Worm (Caenorhabditis elegans) whole organism, young adult: ENCODE results near the gene Y38C1AA.7.
"Not testable (repeated sequence)": the region's sequence is repeated elsewhere in the genome, so short reads cannot be mapped to it uniquely, and the experiment has no call there.

Source experiments
- B0261.1 ChIP-seq: sonication (generic microtip); optimal IDR thresholded peaks from 2 replicates; lab custom pipeline; 2016; ENCODE audit warnings: mild to moderate bottlenecking, missing genetic modification characterization, moderate library complexity, missing compliant biosample characterization
- C06A6.2 ChIP-seq: fragments of 200-800 bp; sonication (Bioruptor generic); conservative IDR thresholded peaks from 2 replicates; pipeline ENCODE4 v1.3.6; 2022; ENCODE audit warnings: missing genetic modification characterization, missing compliant biosample characterization
- C17E4.6 ChIP-seq: fragments of 200-800 bp; sonication (Bioruptor generic); IDR thresholded peaks from 2 replicates; pipeline ENCODE4 v1.3.6; 2022; ENCODE audit warnings: missing genetic modification reagents, missing genetic modification characterization, missing compliant biosample characterization
- D2030.7 ChIP-seq: fragments of 200-800 bp; sonication (Bioruptor generic); IDR thresholded peaks from 2 replicates; pipeline ENCODE4 v1.3.6; 2022; ENCODE audit warnings: missing genetic modification reagents, missing genetic modification characterization, missing compliant biosample characterization
- F33H1.4 ChIP-seq: fragments of 200-800 bp; sonication (Bioruptor generic); IDR thresholded peaks from 2 replicates; pipeline ENCODE4 v1.3.6; 2022; ENCODE audit warnings: missing genetic modification reagents, missing genetic modification characterization, missing compliant biosample characterization
- F39B2.1 ChIP-seq: fragments of 200-800 bp; sonication (Bioruptor generic); IDR thresholded peaks from 2 replicates; pipeline ENCODE4 v1.3.6; 2022; ENCODE audit warnings: missing genetic modification reagents, missing genetic modification characterization, missing compliant biosample characterization
- F52B5.7 ChIP-seq: sonication (generic microtip); optimal IDR thresholded peaks from 2 replicates; lab custom pipeline; 2016; ENCODE audit warnings: mild to moderate bottlenecking, missing genetic modification characterization, missing compliant biosample characterization
- F55B11.4 ChIP-seq: sonication (generic microtip); optimal IDR thresholded peaks from 2 replicates; lab custom pipeline; 2016; ENCODE audit warnings: missing compliant biosample characterization, missing genetic modification characterization, borderline replicate concordance; ENCODE audit not compliant: insufficient read depth
- K12H6.12 ChIP-seq: fragments of 200-800 bp; sonication (Bioruptor generic); optimal IDR thresholded peaks from 2 replicates; lab custom pipeline; 2018; ENCODE audit warnings: mild to moderate bottlenecking, missing genetic modification characterization, missing compliant biosample characterization
- T07F8.4 ChIP-seq: sonication (generic microtip); optimal IDR thresholded peaks from 2 replicates; lab custom pipeline; 2016; ENCODE audit warnings: mild to moderate bottlenecking, missing genetic modification characterization, moderate library complexity, missing compliant biosample characterization
- Y67H2A.10 ChIP-seq: fragments of 200-800 bp; sonication (Bioruptor generic); conservative IDR thresholded peaks from 2 replicates; pipeline ENCODE4 v1.3.6; 2022; ENCODE audit warnings: missing genetic modification reagents, missing genetic modification characterization, missing compliant biosample characterization
- aptf-3 ChIP-seq: fragments of 200-800 bp; sonication (Bioruptor generic); IDR thresholded peaks from 2 replicates; pipeline ENCODE4 v1.3.6; 2022; ENCODE audit warnings: missing genetic modification characterization, missing compliant biosample characterization
- attf-3 ChIP-seq: fragments of 200-800 bp; sonication (Bioruptor generic); conservative IDR thresholded peaks from 2 replicates; pipeline ENCODE4 v1.3.6; 2022; ENCODE audit warnings: missing genetic modification reagents, missing genetic modification characterization, missing compliant biosample characterization
- attf-6 ChIP-seq: fragments of 200-800 bp; sonication (Bioruptor generic); IDR thresholded peaks from 2 replicates; pipeline ENCODE4 v1.3.6; 2022; ENCODE audit warnings: missing genetic modification reagents, missing genetic modification characterization, missing compliant biosample characterization
- bed-1 ChIP-seq: fragments of 200-800 bp; sonication (Bioruptor generic); IDR thresholded peaks from 2 replicates; pipeline ENCODE4 v1.3.6; 2022; ENCODE audit warnings: missing genetic modification reagents, missing genetic modification characterization, missing compliant biosample characterization
- ceh-100 ChIP-seq: fragments of 200-800 bp; sonication (Bioruptor generic); IDR thresholded peaks from 2 replicates; pipeline ENCODE4 v1.3.6; 2022; ENCODE audit warnings: missing genetic modification reagents, missing genetic modification characterization, missing compliant biosample characterization
- ceh-91 ChIP-seq: fragments of 200-800 bp; sonication (Bioruptor generic); IDR thresholded peaks from 2 replicates; pipeline ENCODE4 v1.3.6; 2022; ENCODE audit warnings: missing genetic modification reagents, missing genetic modification characterization, missing compliant biosample characterization
- chd-7 ChIP-seq: sonication (generic microtip); optimal IDR thresholded peaks from 2 replicates; lab custom pipeline; 2016; ENCODE audit warnings: mild to moderate bottlenecking, missing genetic modification characterization, moderate library complexity, missing compliant biosample characterization
- dox-1 ChIP-seq: fragments of 200-800 bp; sonication (Bioruptor generic); IDR thresholded peaks from 2 replicates; pipeline ENCODE4 v1.3.6; 2022; ENCODE audit warnings: missing genetic modification reagents, missing genetic modification characterization, missing compliant biosample characterization
- ekl-4 ChIP-seq: fragments of 200-800 bp; sonication (Bioruptor generic); IDR thresholded peaks from 2 replicates; pipeline ENCODE4 v1.3.6; 2022; ENCODE audit warnings: missing genetic modification reagents, missing genetic modification characterization, missing compliant biosample characterization
- ets-4 ChIP-seq: fragments of 200-800 bp; sonication (Bioruptor generic); optimal IDR thresholded peaks from 2 replicates; lab custom pipeline; 2018; ENCODE audit warnings: mild to moderate bottlenecking, missing genetic modification characterization, missing compliant biosample characterization
- him-1 ChIP-seq: sonication (generic microtip); optimal IDR thresholded peaks from 2 replicates; lab custom pipeline; 2016; ENCODE audit warnings: missing genotype, missing genetic modification reagents, missing genetic modification characterization, missing compliant biosample characterization
- hmg-1.2 ChIP-seq: fragments of 200-800 bp; sonication (Bioruptor generic); IDR thresholded peaks from 2 replicates; pipeline ENCODE4 v1.3.6; 2022; ENCODE audit warnings: missing genetic modification reagents, missing genetic modification characterization, missing compliant biosample characterization
- hmg-20 ChIP-seq: fragments of 200-800 bp; sonication (Bioruptor generic); IDR thresholded peaks from 2 replicates; pipeline ENCODE4 v1.3.6; 2022; ENCODE audit warnings: missing genetic modification reagents, missing genetic modification characterization, missing compliant biosample characterization
- hrde-1 ChIP-seq: sonication (generic microtip); optimal IDR thresholded peaks from 2 replicates; lab custom pipeline; 2016; ENCODE audit warnings: missing genetic modification characterization, mild to moderate bottlenecking, missing compliant biosample characterization, moderate library complexity, missing genotype, missing genetic modification reagents, borderline replicate concordance
- let-607 ChIP-seq, 2 experiments: fragments of 200-800 bp in 1 of 2; sonication (Bioruptor generic) in 1 of 2; sonication (generic microtip) in 1 of 2; optimal IDR thresholded peaks; 2 replicates each; lab custom pipeline; 2016 to 2018; ENCODE audit warnings: mild to moderate bottlenecking in 2 of 2, missing compliant biosample characterization in 2 of 2, missing genetic modification characterization in 2 of 2, moderate library complexity in 2 of 2, missing genotype in 1 of 2
- lir-1 ChIP-seq: fragments of 200-800 bp; sonication (Bioruptor generic); conservative IDR thresholded peaks from 2 replicates; pipeline ENCODE4 v1.3.6; 2022; ENCODE audit warnings: missing genetic modification reagents, missing genetic modification characterization, missing compliant biosample characterization
- lsl-1 ChIP-seq: fragments of 200-800 bp; sonication (Bioruptor generic); optimal IDR thresholded peaks from 2 replicates; lab custom pipeline; 2018; ENCODE audit warnings: mild to moderate bottlenecking, missing genetic modification characterization, moderate library complexity, missing compliant biosample characterization
- madf-6 ChIP-seq: fragments of 200-800 bp; sonication (Bioruptor generic); IDR thresholded peaks from 2 replicates; pipeline ENCODE4 v1.3.6; 2022; ENCODE audit warnings: missing genetic modification reagents, missing genetic modification characterization, missing compliant biosample characterization
- mel-28 ChIP-seq: sonication (generic microtip); optimal IDR thresholded peaks from 2 replicates; lab custom pipeline; 2016; ENCODE audit warnings: borderline replicate concordance, mild to moderate bottlenecking, missing genetic modification characterization, missing compliant biosample characterization
- nfya-2 ChIP-seq: fragments of 200-800 bp; sonication (Bioruptor generic); IDR thresholded peaks from 2 replicates; pipeline ENCODE4 v1.3.6; 2022; ENCODE audit warnings: missing genetic modification reagents, missing genetic modification characterization, missing compliant biosample characterization
- nfyb-1 ChIP-seq: fragments of 200-800 bp; sonication (Bioruptor generic); IDR thresholded peaks from 2 replicates; pipeline ENCODE4 v1.3.6; 2022; ENCODE audit warnings: missing genetic modification reagents, missing genetic modification characterization, missing compliant biosample characterization
- nhr-120 ChIP-seq: fragments of 200-800 bp; sonication (Bioruptor generic); IDR thresholded peaks from 2 replicates; pipeline ENCODE4 v1.3.6; 2022; ENCODE audit warnings: missing genetic modification characterization, missing compliant biosample characterization
- nhr-90 ChIP-seq: sonication (generic microtip); optimal IDR thresholded peaks from 2 replicates; lab custom pipeline; 2016; ENCODE audit warnings: missing genotype, mild to moderate bottlenecking, missing genetic modification characterization, missing compliant biosample characterization
- pha-4 ChIP-seq: fragments of 150-350 bp; sonication (generic microtip); optimal IDR thresholded peaks from 2 replicates; lab custom pipeline; 2014; ENCODE audit warnings: missing biosample characterization, missing genetic modification reagents, missing genetic modification characterization
- rcor-1 ChIP-seq: fragments of 200-800 bp; sonication (Bioruptor generic); IDR thresholded peaks from 2 replicates; pipeline ENCODE4 v1.3.6; 2022; ENCODE audit warnings: missing genetic modification reagents, missing genetic modification characterization, missing compliant biosample characterization
- sdz-38 ChIP-seq: sonication (generic microtip); optimal IDR thresholded peaks from 2 replicates; lab custom pipeline; 2016; ENCODE audit warnings: missing genotype, missing genetic modification characterization, missing compliant biosample characterization
- snpc-4 ChIP-seq, 5 experiments: fragments of 150-350 bp in 1 of 5; sonication (generic microtip) in 4 of 5; optimal IDR thresholded peaks; 2 replicates each; lab custom pipeline; 2014 to 2018; ENCODE audit warnings: missing genetic modification characterization in 5 of 5, missing biosample characterization in 3 of 5, antibody characterized with exemption in 2 of 5, mild to moderate bottlenecking in 2 of 5, missing compliant biosample characterization in 2 of 5, missing genotype in 2 of 5, moderate library complexity in 2 of 5, missing genetic modification reagents in 1 of 5
- somi-1 ChIP-seq: fragments of 200-800 bp; sonication (Bioruptor generic); optimal IDR thresholded peaks from 2 replicates; lab custom pipeline; 2018; ENCODE audit warnings: mild to moderate bottlenecking, missing genetic modification characterization, missing compliant biosample characterization
- tbx-9 ChIP-seq: sonication (generic microtip); optimal IDR thresholded peaks from 2 replicates; lab custom pipeline; 2016; ENCODE audit warnings: borderline replicate concordance, missing genetic modification characterization, inconsistent platforms, missing compliant biosample characterization
- tlf-1 ChIP-seq: fragments of 200-800 bp; sonication (Bioruptor generic); optimal IDR thresholded peaks from 2 replicates; lab custom pipeline; 2018; ENCODE audit warnings: mild to moderate bottlenecking, missing genetic modification characterization, missing compliant biosample characterization
- unc-62 ChIP-seq: fragments of 150-350 bp; optimal IDR thresholded peaks from 2 replicates; lab custom pipeline; 2014; ENCODE audit warnings: missing biosample characterization, missing genetic modification reagents, missing genetic modification characterization
- ztf-28 ChIP-seq: fragments of 200-800 bp; sonication (Bioruptor generic); IDR thresholded peaks from 2 replicates; pipeline ENCODE4 v1.3.6; 2022; ENCODE audit warnings: missing genetic modification reagents, missing genetic modification characterization, missing compliant biosample characterization
- ztf-3 ChIP-seq: fragments of 200-800 bp; sonication (Bioruptor generic); optimal IDR thresholded peaks from 2 replicates; lab custom pipeline; 2018; ENCODE audit warnings: mild to moderate bottlenecking, missing genetic modification characterization, missing compliant biosample characterization

The Y38C1AA.7 gene

DNA sequence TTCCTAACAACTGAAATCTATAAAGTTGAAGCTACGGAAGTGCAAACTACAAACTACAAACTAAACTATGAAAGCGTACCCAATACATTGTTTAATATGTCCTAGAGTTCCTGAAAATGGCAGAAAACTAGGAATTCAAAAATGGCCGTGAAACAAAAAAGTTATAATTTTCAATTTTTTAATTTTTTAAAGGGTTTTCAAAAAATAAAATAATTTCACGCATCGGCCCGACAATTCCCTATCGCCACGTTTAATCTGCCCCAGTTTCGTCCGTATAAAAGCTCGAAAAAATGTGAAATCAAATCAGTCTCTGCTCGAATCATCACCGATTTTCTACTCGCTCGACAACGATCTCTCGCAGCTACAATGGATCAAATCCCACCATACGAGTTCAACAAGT is at the start of gene Y38C1AA.7:
TSS of gene Y38C1AA.7 (plus strand) at position 301 of the 400 bp plus-strand sequence.
- no peak for TF ChIP-seq hmg-20 (GFP tag; lab: Robert Waterston, UW)
- no peak for TF ChIP-seq nhr-90 (tag; lab: Kevin White, UChicago)
- no peak for TF ChIP-seq unc-62 (GFP tag; lab: Kevin White, UChicago)
- no peak for TF ChIP-seq bed-1 (GFP tag; lab: Robert Waterston, UW)
- TF ChIP-seq rcor-1 (GFP tag; lab: Robert Waterston, UW): no peak
- TF ChIP-seq let-607 (tag; optimal IDR thresholded peaks at IDR 0.05; lab: Kevin White, UChicago): no peak
- TF ChIP-seq pha-4 (tag; lab: Kevin White, UChicago): no peak
- TF ChIP-seq lir-1 (GFP tag; lab: Robert Waterston, UW): no peak
- TF ChIP-seq nfya-2: no peak
- TF ChIP-seq ceh-91 (GFP tag; lab: Robert Waterston, UW): no peak
- TF ChIP-seq tlf-1 (GFP tag; lab: Kevin White, UChicago): no peak
- no peak for TF ChIP-seq nhr-120
- no peak for TF ChIP-seq aptf-3 (GFP tag; lab: Robert Waterston, UW)
- TF ChIP-seq F55B11.4 (tag; lab: Kevin White, UChicago): no peak
- no peak for TF ChIP-seq ets-4 (GFP tag; lab: Kevin White, UChicago)
- no peak for TF ChIP-seq Y67H2A.10 (GFP tag; lab: Robert Waterston, UW)
- no peak for TF ChIP-seq F52B5.7 (tag; lab: Kevin White, UChicago)
- TF ChIP-seq sdz-38: no peak
- TF ChIP-seq ztf-28: no peak

DNA sequence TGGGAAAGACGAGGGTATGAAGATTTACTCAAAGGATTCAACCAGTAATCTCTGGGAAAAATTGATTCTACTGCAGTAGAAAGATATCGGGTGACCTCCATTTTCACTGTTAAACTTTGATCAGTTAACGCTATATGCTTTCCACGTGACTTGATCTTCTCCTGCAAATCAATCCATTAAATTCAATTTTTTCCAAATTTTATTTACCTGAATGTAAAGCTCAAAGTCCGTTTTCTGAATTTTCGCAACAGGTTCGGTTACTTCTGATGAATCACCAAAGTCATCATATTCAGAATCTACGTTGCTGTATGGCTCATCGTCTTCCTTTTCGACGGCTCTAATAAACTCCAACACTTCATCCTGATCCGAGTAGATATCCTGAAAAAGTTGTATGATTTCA is 49.5 kb upstream of the Y38C1AA.7 start, which contains the start of gene B0545.4:
TSS of gene B0545.4 (minus strand) at position 101 of the 400 bp plus-strand sequence.
- TF ChIP-seq chd-7 (tag; lab: Kevin White, UChicago) (no peak), attf-6 (no peak), dox-1 (GFP tag; lab: Robert Waterston, UW) (no peak), him-1 (tag; lab: Kevin White, UChicago) (no peak), F52B5.7 (tag; lab: Kevin White, UChicago) (no peak), hrde-1 (no peak), C17E4.6 (GFP tag; lab: Robert Waterston, UW) (no peak), B0261.1 (tag; lab: Kevin White, UChicago) (no peak), snpc-4 (GFP tag; optimal IDR thresholded peaks at IDR 0.05; lab: Kevin White, UChicago) (no peak), snpc-4 (tag; optimal IDR thresholded peaks at IDR 0.05; lab: Kevin White, UChicago) (no peak), mel-28 (no peak)

DNA sequence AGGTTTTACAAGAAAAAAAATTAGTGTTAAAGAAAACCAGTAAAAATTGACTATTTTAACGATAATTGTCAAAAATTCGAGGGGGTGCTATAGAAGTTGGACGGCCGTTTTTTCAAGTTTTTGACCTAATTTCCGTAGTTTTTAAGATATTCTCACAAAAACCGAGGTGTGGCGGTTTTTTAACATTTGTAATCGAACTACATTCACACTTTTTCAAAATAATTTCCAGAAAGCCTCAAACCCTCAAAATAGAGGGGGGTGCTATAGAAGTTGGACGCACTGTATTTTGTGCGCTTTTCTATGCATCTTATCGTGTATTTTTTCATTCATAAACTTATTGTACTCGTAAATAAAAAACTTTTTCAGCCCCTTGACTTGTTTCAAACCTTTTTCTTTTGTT is 47.4 kb upstream of the Y38C1AA.7 start, which contains the start of gene F29C4.4:
TSS of gene F29C4.4 (plus strand) at position 301 of the 400 bp plus-strand sequence.
- not testable (repeated sequence) for TF ChIP-seq nfyb-1, ceh-100, attf-3 (GFP tag; lab: Robert Waterston, UW)

DNA sequence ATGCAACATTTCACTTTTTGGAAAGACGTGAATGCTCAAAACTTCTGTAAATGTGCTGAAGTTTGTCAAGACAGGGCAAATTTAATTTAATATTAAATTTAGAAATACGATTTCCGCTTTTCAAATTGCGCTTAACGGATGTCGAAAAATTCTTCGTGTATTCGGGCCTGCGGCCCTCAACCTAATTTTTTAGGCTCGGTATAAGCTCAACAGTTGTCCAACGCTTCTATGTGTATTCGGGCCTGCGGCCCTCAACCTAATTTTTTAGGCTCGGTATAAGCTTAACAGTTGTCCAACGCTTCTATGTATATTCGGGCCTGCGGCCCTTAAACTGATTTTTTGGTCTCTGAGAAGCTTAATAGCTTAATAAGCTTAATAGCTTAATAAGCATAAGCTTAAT is 40.0 kb upstream of the Y38C1AA.7 start:
- TF ChIP-seq hmg-1.2: 0 out of 2 replicates have a peak, but pooled peaks have one; percentile 11
- no peak for TF ChIP-seq tbx-9 (tag; lab: Kevin White, UChicago)
- TF ChIP-seq sdz-38: no peak
- no peak for TF ChIP-seq somi-1 (GFP tag; lab: Kevin White, UChicago)
- TF ChIP-seq D2030.7 (GFP tag; lab: Robert Waterston, UW): peak; percentile 42
- no peak for TF ChIP-seq ztf-3 (GFP tag; lab: Kevin White, UChicago)
- 0 out of 2 replicates have a peak, but pooled peaks have one; percentile 14 for TF ChIP-seq F39B2.1 (GFP tag; lab: Robert Waterston, UW)
- TF ChIP-seq aptf-3 (GFP tag; lab: Robert Waterston, UW): no peak
- TF ChIP-seq C06A6.2 (GFP tag; lab: Robert Waterston, UW): no peak
- TF ChIP-seq lsl-1: no peak
- TF ChIP-seq T07F8.4 (tag; lab: Kevin White, UChicago): no peak
- peak; percentile 36; the same call in 1 of the 2 replicates for TF ChIP-seq madf-6 (GFP tag; lab: Robert Waterston, UW)
- TF ChIP-seq K12H6.12 (tag; lab: Kevin White, UChicago): no peak
- no peak for TF ChIP-seq F33H1.4 (GFP tag; lab: Robert Waterston, UW)
- TF ChIP-seq ekl-4 (GFP tag; lab: Robert Waterston, UW): peak; percentile 63; the same call in 1 of the 2 replicates
